Fruit fly (Drosophila melanogaster): ENCODE measurements around the gene Tbh.

Gene Tbh

DNA sequence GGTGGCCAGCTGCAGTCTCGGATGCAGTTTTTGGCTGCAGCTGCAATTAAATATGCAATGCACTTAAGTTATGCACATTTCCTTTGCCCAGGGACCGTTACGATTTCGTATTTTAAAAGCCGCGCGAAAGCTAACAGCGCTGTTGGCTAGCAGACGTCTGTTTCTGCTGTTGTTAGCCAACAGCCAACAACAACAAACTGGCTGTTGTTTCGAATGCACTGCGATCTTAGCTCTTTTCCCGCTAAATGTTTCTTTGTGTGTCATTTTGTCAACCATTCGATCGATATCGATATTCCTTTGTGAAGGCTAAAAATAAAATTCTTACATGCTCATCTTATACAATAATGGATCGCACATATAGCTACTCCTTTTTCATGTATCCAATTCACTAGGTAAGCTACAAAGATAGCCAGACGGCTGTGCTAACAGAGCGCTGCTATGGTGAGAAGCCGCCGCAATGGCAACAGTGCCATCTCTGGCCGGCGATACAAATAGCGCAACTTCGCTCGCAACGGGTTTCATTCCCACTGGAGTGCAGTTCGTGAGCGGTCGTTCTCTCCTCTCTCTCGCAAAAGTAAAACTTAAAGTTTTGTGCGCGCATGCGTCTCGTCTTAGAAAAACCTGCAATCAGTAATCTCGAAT is 26.2 kb upstream of the Tbh start:
- TF ChIP-seq psq (optimal IDR thresholded peaks at IDR 0.05) (no peak), Dll (optimal IDR thresholded peaks at IDR 0.05) (no peak), pan (optimal IDR thresholded peaks at IDR 0.05) (no peak), CG8478 (optimal IDR thresholded peaks at IDR 0.05) (no peak), usp (GFP tag; optimal IDR thresholded peaks at IDR 0.05) (no peak), EcR (GFP tag; optimal IDR thresholded peaks at IDR 0.05) (no peak)

dm6 chrX:7970396-7970795 is 25.1 kb upstream of the Tbh start:
- no peak for TF ChIP-seq pan (optimal IDR thresholded peaks at IDR 0.05)
- no peak for TF ChIP-seq EcR (GFP tag; optimal IDR thresholded peaks at IDR 0.05)
- TF ChIP-seq Dll (optimal IDR thresholded peaks at IDR 0.05), result no peak
- no peak for TF ChIP-seq CG8478 (optimal IDR thresholded peaks at IDR 0.05)
- TF ChIP-seq usp (GFP tag; optimal IDR thresholded peaks at IDR 0.05), result no peak
- no peak for TF ChIP-seq psq (optimal IDR thresholded peaks at IDR 0.05)

- TF ChIP-seq usp (GFP tag; optimal IDR thresholded peaks at IDR 0.05) (no peak), pan (optimal IDR thresholded peaks at IDR 0.05) (no peak), Dll (optimal IDR thresholded peaks at IDR 0.05) (no peak), CG8478 (optimal IDR thresholded peaks at IDR 0.05) (no peak), psq (optimal IDR thresholded peaks at IDR 0.05) (no peak), EcR (GFP tag; optimal IDR thresholded peaks at IDR 0.05) (no peak)
Observed at dm6 chrX:7972363-7972942, 23.0 kb upstream of the Tbh start.

DNA sequence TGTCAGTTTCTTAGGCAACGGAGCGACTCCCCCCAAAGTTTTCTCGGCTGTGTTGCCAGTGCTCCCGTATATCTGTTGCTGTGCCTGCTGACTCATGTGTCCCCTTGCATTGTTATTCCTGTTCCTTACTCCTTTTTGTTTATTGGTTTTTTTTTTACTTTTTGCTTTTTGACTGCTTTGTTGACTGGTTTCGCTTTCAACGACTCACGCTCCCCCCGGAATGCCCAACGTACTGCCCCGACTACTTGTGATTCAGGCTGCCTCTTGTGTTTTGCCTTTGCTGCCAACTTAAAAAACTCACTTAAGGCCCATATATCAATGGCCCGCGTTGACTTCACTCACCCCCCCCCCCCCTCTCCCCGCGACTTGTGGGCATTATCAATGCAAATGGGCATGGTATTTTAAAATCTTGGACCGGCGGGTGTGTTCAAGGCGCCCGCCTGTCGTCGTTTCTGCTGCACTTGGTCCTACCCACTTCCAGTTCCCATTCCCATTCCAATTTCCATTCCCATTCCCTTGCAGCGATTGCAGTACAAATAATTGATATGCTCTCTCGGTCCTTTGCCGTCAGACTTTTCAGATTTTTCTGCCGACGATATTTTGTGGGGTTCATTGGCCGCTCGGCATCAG is 22.1 kb upstream of the Tbh start:
- TF ChIP-seq Dll (optimal IDR thresholded peaks at IDR 0.05) (no peak), EcR (GFP tag; optimal IDR thresholded peaks at IDR 0.05) (peak in 1 of 2 experiments; percentile 17)

DNA sequence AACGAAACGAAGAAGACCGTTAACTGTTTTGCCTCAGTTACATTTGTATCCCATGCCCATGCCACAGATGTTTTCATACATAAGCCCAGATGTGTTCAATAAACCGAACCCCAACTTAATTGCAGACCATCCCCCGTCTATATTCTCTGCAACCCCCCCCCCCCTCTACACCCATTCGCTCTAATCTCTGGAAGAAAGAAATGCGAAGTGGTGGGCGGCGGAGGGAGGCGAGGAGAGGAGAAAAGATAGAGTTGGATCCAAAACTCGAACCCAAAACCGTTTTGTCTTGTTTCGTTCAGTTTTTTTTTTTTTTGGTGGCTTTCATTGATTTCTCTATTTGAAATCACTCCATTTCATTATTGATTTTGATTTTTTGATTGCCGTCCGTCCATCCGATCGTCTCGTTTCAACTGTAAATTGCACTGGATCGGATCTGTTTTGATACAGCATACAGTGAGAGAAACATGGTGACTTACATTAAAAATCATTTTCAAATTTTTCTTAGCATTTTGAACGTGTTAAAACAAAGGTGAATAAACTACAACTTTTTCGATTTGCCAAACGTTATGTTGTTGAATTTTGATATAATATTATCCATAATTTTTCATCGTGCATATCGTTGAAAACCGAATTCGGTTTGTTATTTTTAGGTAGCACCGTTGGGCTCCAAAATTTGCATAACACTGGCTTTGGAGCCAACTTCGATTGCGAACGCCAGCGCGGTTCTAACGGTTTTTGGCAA is 19.8 kb upstream of the Tbh start:
- no peak for TF ChIP-seq psq (optimal IDR thresholded peaks at IDR 0.05)
- no peak for TF ChIP-seq usp (GFP tag; optimal IDR thresholded peaks at IDR 0.05)
- TF ChIP-seq Dll (optimal IDR thresholded peaks at IDR 0.05), result no peak
- no peak for TF ChIP-seq pan (optimal IDR thresholded peaks at IDR 0.05)
- TF ChIP-seq EcR (GFP tag; optimal IDR thresholded peaks at IDR 0.05), result no peak
- TF ChIP-seq CG8478 (optimal IDR thresholded peaks at IDR 0.05), result no peak

DNA sequence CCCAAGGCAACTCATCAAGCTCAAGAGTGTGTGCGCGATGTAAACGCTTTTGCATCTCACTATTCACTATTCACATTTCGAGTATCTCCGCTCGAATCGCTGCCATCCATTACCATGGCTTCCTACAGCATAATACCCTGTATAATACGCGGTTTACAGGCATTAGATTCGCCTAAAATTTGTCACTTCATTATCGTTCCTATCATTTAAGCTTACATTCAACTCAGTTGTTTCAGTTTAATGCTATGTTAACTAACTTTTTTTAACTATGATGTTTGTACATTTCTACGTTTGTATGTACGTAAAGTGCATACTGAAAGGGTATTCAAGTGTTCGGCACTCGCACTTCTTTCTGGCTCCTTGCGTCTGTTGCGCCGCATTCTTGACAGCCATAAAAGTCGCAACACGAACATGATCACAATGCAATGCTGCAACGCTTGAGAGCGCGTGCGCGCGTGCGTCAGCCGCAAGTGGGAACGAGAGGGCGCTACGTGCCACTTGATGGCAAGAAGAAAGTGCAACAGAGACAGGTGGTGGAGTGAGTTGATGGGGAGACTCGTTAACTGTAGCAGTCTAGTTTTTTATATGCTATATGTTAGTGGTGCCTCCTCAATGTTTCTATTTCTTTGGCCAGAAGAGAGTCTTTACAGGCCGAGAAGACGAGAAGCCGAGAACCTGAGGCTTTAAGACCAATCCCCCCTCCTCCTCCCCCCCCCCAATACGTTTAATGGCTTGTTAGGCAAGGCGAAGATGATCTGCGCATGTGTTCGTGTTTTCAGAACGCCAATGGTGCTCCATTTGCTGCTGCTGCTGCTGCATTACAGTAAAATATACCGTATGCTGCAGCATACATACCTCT is 18.3 kb upstream of the Tbh start:
- TF ChIP-seq CG8478 (optimal IDR thresholded peaks at IDR 0.05) (no peak), EcR (GFP tag; optimal IDR thresholded peaks at IDR 0.05) (no peak), pan (optimal IDR thresholded peaks at IDR 0.05) (peak; percentile 59), usp (GFP tag; optimal IDR thresholded peaks at IDR 0.05) (no peak), Dll (optimal IDR thresholded peaks at IDR 0.05) (no peak), psq (optimal IDR thresholded peaks at IDR 0.05) (no peak)

- TF ChIP-seq pan (optimal IDR thresholded peaks at IDR 0.05) (no peak), Dll (optimal IDR thresholded peaks at IDR 0.05) (no peak), usp (GFP tag; optimal IDR thresholded peaks at IDR 0.05) (no peak), CG8478 (optimal IDR thresholded peaks at IDR 0.05) (no peak), psq (optimal IDR thresholded peaks at IDR 0.05) (no peak), EcR (GFP tag; optimal IDR thresholded peaks at IDR 0.05) (no peak)
Observed at dm6 chrX:7978027-7978426, 17.5 kb upstream of the Tbh start.

- TF ChIP-seq CG8478 (optimal IDR thresholded peaks at IDR 0.05), result no peak
- TF ChIP-seq Dll (optimal IDR thresholded peaks at IDR 0.05), result no peak
- no peak for TF ChIP-seq usp (GFP tag; optimal IDR thresholded peaks at IDR 0.05)
- TF ChIP-seq pan (optimal IDR thresholded peaks at IDR 0.05), result no peak
- TF ChIP-seq EcR (GFP tag; optimal IDR thresholded peaks at IDR 0.05), result no peak
- TF ChIP-seq psq (optimal IDR thresholded peaks at IDR 0.05), result no peak
Observed at dm6 chrX:7979202-7979601, 16.3 kb upstream of the Tbh start.

DNA sequence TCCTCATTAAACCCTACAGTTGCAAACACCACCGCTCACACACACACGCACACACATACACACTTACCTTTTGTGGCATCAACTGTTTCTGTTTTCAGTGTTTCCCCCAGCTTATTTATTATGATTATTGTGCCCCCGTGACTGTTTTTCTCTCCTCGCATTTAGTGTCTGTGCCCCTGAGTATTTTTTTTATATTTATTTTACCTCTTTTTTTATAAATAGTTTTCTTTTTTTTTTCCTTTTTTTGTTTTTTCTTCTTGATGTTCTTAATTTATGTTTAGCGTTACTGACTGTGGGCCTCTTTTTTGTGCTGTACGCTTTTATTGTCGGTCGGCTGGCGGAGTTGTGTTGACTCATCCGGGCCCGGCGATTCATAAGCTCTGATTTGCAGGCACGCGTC is 14.7 kb upstream of the Tbh start:
- no peak for TF ChIP-seq psq (optimal IDR thresholded peaks at IDR 0.05)
- TF ChIP-seq pan (optimal IDR thresholded peaks at IDR 0.05), result no peak
- TF ChIP-seq EcR (GFP tag; optimal IDR thresholded peaks at IDR 0.05), result no peak
- no peak for TF ChIP-seq CG8478 (optimal IDR thresholded peaks at IDR 0.05)
- no peak for TF ChIP-seq usp (GFP tag; optimal IDR thresholded peaks at IDR 0.05)

- TF ChIP-seq Dll (optimal IDR thresholded peaks at IDR 0.05) (no peak), psq (optimal IDR thresholded peaks at IDR 0.05) (no peak), pan (optimal IDR thresholded peaks at IDR 0.05) (no peak), EcR (GFP tag; optimal IDR thresholded peaks at IDR 0.05) (no peak), usp (GFP tag; optimal IDR thresholded peaks at IDR 0.05) (no peak), CG8478 (optimal IDR thresholded peaks at IDR 0.05) (no peak)
Observed at dm6 chrX:7986551-7986950, 8.9 kb upstream of the Tbh start.

dm6 chrX:8021245-8021644 is 25.7 kb downstream of the Tbh start, which contains the start of gene CG15333:
CG15333 (minus strand) TSS chrX:8021345.
- TF ChIP-seq psq (optimal IDR thresholded peaks at IDR 0.05), result no peak
- TF ChIP-seq usp (GFP tag; optimal IDR thresholded peaks at IDR 0.05), result no peak
- TF ChIP-seq Dll (optimal IDR thresholded peaks at IDR 0.05), result no peak
- no peak for TF ChIP-seq EcR (GFP tag; optimal IDR thresholded peaks at IDR 0.05)
- no peak for TF ChIP-seq CG8478 (optimal IDR thresholded peaks at IDR 0.05)
- no peak for TF ChIP-seq pan (optimal IDR thresholded peaks at IDR 0.05)

Measured in whole organism.